Fruit fly (Drosophila melanogaster) whole organism, embryonic: ENCODE results near the gene CG7497.

Experiments used
- CG12942 ChIP-seq: fragments of 200-800 bp; sonication (Bioruptor generic); optimal IDR thresholded peaks from 3 replicates; lab custom pipeline; 2016; ENCODE audit warnings: missing biosample characterization, missing genetic modification characterization
- CG13287 ChIP-seq: fragments of 200-800 bp; sonication (Bioruptor generic); IDR thresholded peaks from 2 replicates; pipeline ENCODE4 v1.3.6; 2022; ENCODE audit warnings: missing biosample characterization, missing genetic modification characterization; ENCODE audit not compliant: partially characterized antibody
- CG13296 ChIP-seq: fragments of 200-800 bp; sonication (Bioruptor generic); optimal IDR thresholded peaks from 3 replicates; lab custom pipeline; 2018; ENCODE audit warnings: missing biosample characterization, mild to moderate bottlenecking, missing genetic modification characterization
- CG14860 ChIP-seq: fragments of 200-800 bp; sonication (Bioruptor generic); IDR thresholded peaks from 3 replicates; pipeline ENCODE4 v1.3.6; 2022; ENCODE audit warnings: missing biosample characterization, missing genetic modification characterization; ENCODE audit not compliant: partially characterized antibody
- CG15269 ChIP-seq: fragments of 200-800 bp; sonication (Bioruptor generic); optimal IDR thresholded peaks from 2 replicates; lab custom pipeline; 2018; ENCODE audit warnings: missing biosample characterization, mild to moderate bottlenecking, missing genetic modification characterization, moderate library complexity
- CG17912 ChIP-seq: fragments of 200-800 bp; sonication (Bioruptor generic); optimal IDR thresholded peaks from 2 replicates; lab custom pipeline; 2018; ENCODE audit warnings: missing biosample characterization, mild to moderate bottlenecking, missing genetic modification characterization
- CG2202 ChIP-seq: fragments of 200-800 bp; sonication (Bioruptor generic); optimal IDR thresholded peaks from 2 replicates; lab custom pipeline; 2018; ENCODE audit warnings: missing biosample characterization, mild to moderate bottlenecking, missing genetic modification characterization
- CG2678 ChIP-seq: fragments of 200-800 bp; sonication (Bioruptor generic); optimal IDR thresholded peaks from 3 replicates; lab custom pipeline; 2019; ENCODE audit warnings: missing biosample characterization, mild to moderate bottlenecking, missing genetic modification characterization, moderate library complexity
- CG31365 ChIP-seq: fragments of 200-800 bp; sonication (Bioruptor generic); optimal IDR thresholded peaks from 2 replicates; lab custom pipeline; 2018; ENCODE audit warnings: missing biosample characterization, mild to moderate bottlenecking, missing genetic modification characterization
- CG31441 ChIP-seq: fragments of 200-800 bp; sonication (Bioruptor generic); IDR thresholded peaks from 2 replicates; pipeline ENCODE4 v1.3.6; 2022; ENCODE audit warnings: missing biosample characterization, missing genetic modification characterization
- CG3281 ChIP-seq: fragments of 200-800 bp; sonication (Bioruptor generic); optimal IDR thresholded peaks from 3 replicates; lab custom pipeline; 2017; ENCODE audit warnings: missing biosample characterization, mild to moderate bottlenecking, missing genetic modification characterization
- CG34376 ChIP-seq: fragments of 200-800 bp; sonication (Bioruptor generic); optimal IDR thresholded peaks from 2 replicates; lab custom pipeline; 2018; ENCODE audit warnings: missing biosample characterization, mild to moderate bottlenecking, missing genetic modification characterization
- CG6175 ChIP-seq: fragments of 200-800 bp; sonication (Bioruptor generic); IDR thresholded peaks from 3 replicates; pipeline ENCODE4 v1.3.6; 2022; ENCODE audit warnings: missing biosample characterization, missing genetic modification characterization
- CG7372 ChIP-seq: fragments of 200-800 bp; sonication (Bioruptor generic); IDR thresholded peaks from 2 replicates; pipeline ENCODE4 v1.3.6; 2022; ENCODE audit warnings: missing biosample characterization, missing genetic modification characterization
- CG7556 ChIP-seq: fragments of 200-800 bp; sonication (Bioruptor generic); optimal IDR thresholded peaks from 2 replicates; lab custom pipeline; 2017; ENCODE audit warnings: missing biosample characterization, mild to moderate bottlenecking, missing genetic modification characterization
- CG8089 ChIP-seq: fragments of 200-800 bp; sonication (Bioruptor generic); optimal IDR thresholded peaks from 3 replicates; lab custom pipeline; 2016; ENCODE audit warnings: missing biosample characterization, missing genetic modification characterization
- D19A ChIP-seq: fragments of 200-800 bp; optimal IDR thresholded peaks from 3 replicates; lab custom pipeline; 2019; ENCODE audit warnings: missing biosample characterization, mild to moderate bottlenecking, missing genetic modification characterization, moderate library complexity
- E2f1 ChIP-seq: fragments of 200-800 bp; sonication (Bioruptor generic); IDR thresholded peaks from 2 replicates; pipeline ENCODE4 v1.3.6; 2022; ENCODE audit warnings: missing biosample characterization, missing genetic modification characterization
- Eip74EF ChIP-seq, 2 experiments: fragments of 200-800 bp in 1 of 2; fragments of >200 bp in 1 of 2; sonication (Bioruptor generic) in 1 of 2; optimal IDR thresholded peaks; 2 replicates each; lab custom pipeline; 2017 to 2019; ENCODE audit warnings: missing biosample characterization in 2 of 2, missing genetic modification characterization in 2 of 2, mild to moderate bottlenecking in 1 of 2, moderate library complexity in 1 of 2
- GATAe ChIP-seq: fragments of 200-800 bp; sonication (Bioruptor generic); conservative IDR thresholded peaks from 2 replicates; pipeline ENCODE4 v1.3.6; 2022; ENCODE audit warnings: missing biosample characterization, missing genetic modification characterization
- HmgZ ChIP-seq: fragments of 200-800 bp; sonication (Bioruptor generic); optimal IDR thresholded peaks from 2 replicates; lab custom pipeline; 2018; ENCODE audit warnings: missing biosample characterization, mild to moderate bottlenecking, missing genetic modification characterization
- Hmr ChIP-seq: fragments of 200-800 bp; sonication (Bioruptor generic); optimal IDR thresholded peaks from 3 replicates; lab custom pipeline; 2017; ENCODE audit warnings: mild to moderate bottlenecking, missing biosample characterization, missing genetic modification reagents, missing genetic modification characterization
- Med ChIP-seq: fragments of 200-800 bp; sonication (Bioruptor generic); peaks from one replicate; lab custom pipeline; 2016; ENCODE audit warnings: missing biosample characterization, missing genetic modification characterization, mild to moderate bottlenecking, inconsistent platforms, moderate library complexity
- NC2α ChIP-seq: fragments of 200-800 bp; sonication (Bioruptor generic); optimal IDR thresholded peaks from 2 replicates; lab custom pipeline; 2016; ENCODE audit warnings: missing biosample characterization, missing genetic modification characterization
- TFAM ChIP-seq: fragments of 200-800 bp; sonication (Bioruptor generic); optimal IDR thresholded peaks from 2 replicates; lab custom pipeline; 2017; ENCODE audit warnings: missing biosample characterization, missing genetic modification characterization, inconsistent platforms
- abd-A ChIP-seq: fragments of 200-800 bp; sonication (Bioruptor generic); optimal IDR thresholded peaks from 3 replicates; lab custom pipeline; 2019; ENCODE audit warnings: missing biosample characterization, mild to moderate bottlenecking, missing genetic modification characterization, moderate library complexity
- al ChIP-seq: fragments of 200-800 bp; sonication (Bioruptor generic); IDR thresholded peaks from 2 replicates; pipeline ENCODE4 v1.3.6; 2022; ENCODE audit warnings: missing biosample characterization, missing genetic modification characterization
- ara ChIP-seq: fragments of 200-800 bp; sonication (Bioruptor generic); IDR thresholded peaks from 2 replicates; pipeline ENCODE4 v1.3.6; 2022; ENCODE audit warnings: missing biosample characterization, missing genetic modification characterization
- caup ChIP-seq: fragments of 200-800 bp; sonication (Bioruptor generic); optimal IDR thresholded peaks from 3 replicates; lab custom pipeline; 2017; ENCODE audit warnings: missing biosample characterization, mild to moderate bottlenecking, missing genetic modification characterization, moderate library complexity; ENCODE audit not compliant: severe bottlenecking
- cg ChIP-seq: fragments of 200-800 bp; sonication (Bioruptor generic); optimal IDR thresholded peaks from 3 replicates; lab custom pipeline; 2019; ENCODE audit warnings: missing biosample characterization, mild to moderate bottlenecking, missing genetic modification characterization, moderate library complexity
- chinmo ChIP-seq: fragments of 200-800 bp; sonication (Bioruptor generic); IDR thresholded peaks from 4 replicates; pipeline ENCODE4 v1.3.6; 2022; ENCODE audit warnings: missing biosample characterization, missing genetic modification characterization; ENCODE audit not compliant: partially characterized antibody
- chm ChIP-seq: fragments of 200-800 bp; sonication (Bioruptor generic); IDR thresholded peaks from 2 replicates; pipeline ENCODE4 v1.3.6; 2022; ENCODE audit warnings: missing biosample characterization, missing genetic modification characterization
- chn ChIP-seq: fragments of 200-800 bp; sonication (Bioruptor generic); optimal IDR thresholded peaks from 2 replicates; lab custom pipeline; 2016; ENCODE audit warnings: missing biosample characterization, missing genetic modification characterization
- crol ChIP-seq: fragments of 200-800 bp; sonication (Bioruptor generic); IDR thresholded peaks from 2 replicates; pipeline ENCODE4 v1.3.6; 2022; ENCODE audit warnings: missing biosample characterization, missing genetic modification characterization
- dmrt11E ChIP-seq: fragments of 200-800 bp; sonication (Bioruptor generic); optimal IDR thresholded peaks from 3 replicates; lab custom pipeline; 2018; ENCODE audit warnings: missing biosample characterization, mild to moderate bottlenecking, missing genetic modification characterization, moderate library complexity
- eve ChIP-seq, 2 experiments: fragments of >200 bp; optimal IDR thresholded peaks; 2 replicates each; lab custom pipeline; 2017; ENCODE audit warnings: missing biosample characterization in 2 of 2, missing genetic modification characterization in 2 of 2
- exex ChIP-seq: fragments of 200-800 bp; sonication (Bioruptor generic); optimal IDR thresholded peaks from 4 replicates; lab custom pipeline; 2018; ENCODE audit warnings: missing biosample characterization, mild to moderate bottlenecking, missing genetic modification characterization, moderate library complexity
- fd3F ChIP-seq: fragments of 200-800 bp; sonication (Bioruptor generic); optimal IDR thresholded peaks from 2 replicates; lab custom pipeline; 2018; ENCODE audit warnings: missing biosample characterization, mild to moderate bottlenecking, missing genetic modification characterization, moderate library complexity
- klu ChIP-seq: fragments of 200-800 bp; sonication (Bioruptor generic); IDR thresholded peaks from 2 replicates; pipeline ENCODE4 v1.3.6; 2022; ENCODE audit warnings: missing biosample characterization, missing genetic modification characterization
- lola ChIP-seq, 3 experiments: fragments of >200 bp in 2 of 3; fragments of 200-800 bp in 1 of 3; sonication (Bioruptor generic) in 1 of 3; optimal IDR thresholded peaks; 2 replicates each; lab custom pipeline; 2017 to 2019; ENCODE audit warnings: missing biosample characterization in 3 of 3, missing genetic modification characterization in 3 of 3, mild to moderate bottlenecking in 1 of 3, moderate library complexity in 1 of 3
- sd ChIP-seq: fragments of 200-800 bp; sonication (Bioruptor generic); optimal IDR thresholded peaks from 3 replicates; lab custom pipeline; 2018; ENCODE audit warnings: missing biosample characterization, mild to moderate bottlenecking, missing genetic modification characterization, moderate library complexity
- so ChIP-seq: fragments of 200-800 bp; sonication (Bioruptor generic); IDR thresholded peaks from 3 replicates; pipeline ENCODE4 v1.3.6; 2022; ENCODE audit warnings: missing biosample characterization, missing genetic modification characterization
- sob ChIP-seq: fragments of 200-800 bp; sonication (Bioruptor generic); IDR thresholded peaks from 2 replicates; pipeline ENCODE4 v1.3.6; 2022; ENCODE audit warnings: missing biosample characterization, missing genetic modification characterization
- sug ChIP-seq: fragments of 200-800 bp; optimal IDR thresholded peaks from 2 replicates; lab custom pipeline; 2019; ENCODE audit warnings: missing biosample characterization, mild to moderate bottlenecking, missing genetic modification characterization, moderate library complexity
- tin ChIP-seq: fragments of 200-800 bp; sonication (Bioruptor generic); optimal IDR thresholded peaks from 3 replicates; lab custom pipeline; 2016; ENCODE audit warnings: missing biosample characterization, missing genetic modification characterization
- tna ChIP-seq: fragments of 200-800 bp; sonication (Bioruptor generic); IDR thresholded peaks from 2 replicates; pipeline ENCODE4 v1.3.6; 2022; ENCODE audit warnings: missing biosample characterization, missing genetic modification characterization; ENCODE audit not compliant: partially characterized antibody
- z ChIP-seq: fragments of 200-800 bp; sonication (Bioruptor generic); IDR thresholded peaks from 3 replicates; pipeline ENCODE4 v1.3.6; 2022; ENCODE audit warnings: missing biosample characterization, missing genetic modification characterization
- zen2 ChIP-seq: fragments of 200-800 bp; sonication (Bioruptor generic); IDR thresholded peaks from 3 replicates; pipeline ENCODE4 v1.3.6; 2022; ENCODE audit warnings: missing biosample characterization, missing genetic modification characterization; ENCODE audit not compliant: partially characterized antibody

CG7497 gene

dm6 chr3L:17615838-17616237, 17.4 kb upstream of the CG7497 start (continued):
- TF ChIP-seq ara (GFP tag; lab: Robert Waterston, UW) (no peak), sug (tag; lab: Kevin White, UChicago) (peak; percentile 27), NC2α (no peak), CG3281 (GFP tag; lab: Kevin White, UChicago) (no peak), D19A (tag; lab: Kevin White, UChicago) (no peak), CG7372 (GFP tag; lab: Robert Waterston, UW) (peak; percentile 49; the same call in 1 of the 2 replicates), eve (GFP tag; optimal IDR thresholded peaks at IDR 0.05; lab: Kevin White, UChicago) (peak in 1 of 2 experiments; percentile 10)

dm6 chr3L:17616876-17617279, 16.4 kb upstream of the CG7497 start:
- TF ChIP-seq CG8089 (GFP tag; lab: Kevin White, UChicago) (no peak), CG6175 (GFP tag; lab: Robert Waterston, UW) (peak; percentile 61; the same call in 1 of the 3 replicates), chinmo (GFP tag; lab: Robert Waterston, UW) (peak; percentile 99), zen2 (GFP tag; lab: Robert Waterston, UW) (0 out of 3 replicates have a peak, but pooled peaks have one; percentile 18), fd3F (GFP tag; lab: Kevin White, UChicago) (peak; percentile 2), CG12942 (GFP tag; lab: Kevin White, UChicago) (no peak), CG13296 (GFP tag; lab: Kevin White, UChicago) (peak; percentile 58), klu (GFP tag; lab: Robert Waterston, UW) (no peak), chn (GFP tag; lab: Kevin White, UChicago) (no peak), cg (GFP tag; lab: Kevin White, UChicago) (peak; percentile 84), GATAe (peak; percentile 69), tin (no peak), lola (GFP tag; optimal IDR thresholded peaks at IDR 0.05; lab: Kevin White, UChicago) (peak in 1 of 3 experiments; percentile 26), CG2202 (tag; lab: Kevin White, UChicago) (no peak), Eip74EF (GFP tag; optimal IDR thresholded peaks at IDR 0.05; lab: Kevin White, UChicago) (peak in 1 of 2 experiments; percentile 81), z (GFP tag; lab: Robert Waterston, UW) (peak; percentile 85), al (GFP tag; lab: Robert Waterston, UW) (no peak), CG31365 (tag; lab: Kevin White, UChicago) (no peak), exex (tag; lab: Kevin White, UChicago) (peak; percentile 73), CG15269 (tag; lab: Kevin White, UChicago) (peak; percentile 66), CG7556 (GFP tag; lab: Kevin White, UChicago) (no peak), CG17912 (GFP tag; lab: Kevin White, UChicago) (no peak), Med (GFP tag; lab: Kevin White, UChicago) (peak; percentile 83), TFAM (GFP tag; lab: Kevin White, UChicago) (no peak), CG13287 (GFP tag; lab: Robert Waterston, UW) (peak; percentile 39), so (GFP tag; lab: Robert Waterston, UW) (peak; percentile 69; the same call in 2 of the 3 replicates), abd-A (tag; lab: Kevin White, UChicago) (peak; percentile 26), CG2678 (tag; lab: Kevin White, UChicago) (peak; percentile 3), chm (GFP tag; lab: Robert Waterston, UW) (peak; percentile 42; the same call in 1 of the 2 replicates), Hmr (GFP tag; lab: Kevin White, UChicago) (peak; percentile 43), caup (GFP tag; lab: Kevin White, UChicago) (peak; percentile 21), tna (0 out of 2 replicates have a peak, but pooled peaks have one; percentile 49), sob (GFP tag; lab: Robert Waterston, UW) (peak; percentile 55; the same call in 1 of the 2 replicates), dmrt11E (no peak), HmgZ (tag; lab: Kevin White, UChicago) (peak; percentile 66), E2f1 (GFP tag; lab: Robert Waterston, UW) (peak; percentile 37; the same call in 1 of the 2 replicates), CG31441 (GFP tag; lab: Robert Waterston, UW) (no peak), CG34376 (GFP tag; lab: Kevin White, UChicago) (peak; percentile 80), crol (GFP tag; lab: Robert Waterston, UW) (peak; percentile 89), CG14860 (GFP tag; lab: Robert Waterston, UW) (no peak), sd (tag; lab: Kevin White, UChicago) (peak; percentile 63)
